Fruit fly (Drosophila melanogaster) whole organism, embryonic: Measurements from ENCODE around the gene Pdzd8.

Experiments used
- Abd-B ChIP-seq: fragments of 200-800 bp; sonication (Bioruptor generic); optimal IDR thresholded peaks from 2 replicates; lab custom pipeline; 2018; ENCODE audit warnings: missing biosample characterization, mild to moderate bottlenecking, missing genetic modification characterization, moderate library complexity
- Antp ChIP-seq: fragments of 200-800 bp; sonication (Bioruptor generic); optimal IDR thresholded peaks from 3 replicates; lab custom pipeline; 2016; ENCODE audit warnings: missing biosample characterization, missing genetic modification characterization
- Bdp1 ChIP-seq: fragments of 200-800 bp; sonication (Bioruptor generic); optimal IDR thresholded peaks from 3 replicates; lab custom pipeline; 2016; ENCODE audit warnings: missing biosample characterization, missing genetic modification characterization
- CG10209 ChIP-seq: fragments of 200-800 bp; sonication (Bioruptor generic); optimal IDR thresholded peaks from 3 replicates; lab custom pipeline; 2017; ENCODE audit warnings: missing biosample characterization, mild to moderate bottlenecking, missing genetic modification characterization, missing genetic modification reagents
- CG1024 ChIP-seq: fragments of 200-800 bp; sonication (Bioruptor generic); IDR thresholded peaks from 2 replicates; pipeline ENCODE4 v1.3.6; 2022; ENCODE audit warnings: missing biosample characterization, missing genetic modification characterization
- CG10321 ChIP-seq: fragments of 200-800 bp; sonication (Bioruptor generic); IDR thresholded peaks from 2 replicates; pipeline ENCODE4 v1.3.6; 2022; ENCODE audit warnings: missing biosample characterization, missing genetic modification characterization
- CG1233 ChIP-seq: fragments of 200-800 bp; sonication (Bioruptor generic); optimal IDR thresholded peaks from 4 replicates; lab custom pipeline; 2018; ENCODE audit warnings: missing biosample characterization, mild to moderate bottlenecking, missing genetic modification characterization
- CG13894 ChIP-seq: fragments of 200-800 bp; sonication (Bioruptor generic); optimal IDR thresholded peaks from 3 replicates; lab custom pipeline; 2018; ENCODE audit warnings: missing biosample characterization, mild to moderate bottlenecking, missing genetic modification characterization, moderate library complexity
- CG17186 ChIP-seq: fragments of 200-800 bp; sonication (Bioruptor generic); optimal IDR thresholded peaks from 3 replicates; lab custom pipeline; 2017; ENCODE audit warnings: missing biosample characterization, missing genetic modification reagents, missing genetic modification characterization
- CG17361 ChIP-seq: fragments of 200-800 bp; sonication (Bioruptor generic); IDR thresholded peaks from 3 replicates; pipeline ENCODE4 v1.3.6; 2022; ENCODE audit warnings: missing biosample characterization, missing genetic modification characterization
- CG17385 ChIP-seq: fragments of 200-800 bp; sonication (Bioruptor generic); optimal IDR thresholded peaks from 3 replicates; lab custom pipeline; 2018; ENCODE audit warnings: missing biosample characterization, mild to moderate bottlenecking, missing genetic modification characterization
- CG17568 ChIP-seq: fragments of 200-800 bp; sonication (Bioruptor generic); optimal IDR thresholded peaks from 2 replicates; lab custom pipeline; 2018; ENCODE audit warnings: missing biosample characterization, mild to moderate bottlenecking, missing genetic modification characterization, moderate library complexity
- CG18476 ChIP-seq: fragments of 200-800 bp; sonication (Bioruptor generic); optimal IDR thresholded peaks from 2 replicates; lab custom pipeline; 2016; ENCODE audit warnings: missing biosample characterization, mild to moderate bottlenecking, missing genetic modification characterization
- CG2116 ChIP-seq: fragments of 200-800 bp; sonication (Bioruptor generic); optimal IDR thresholded peaks from 3 replicates; lab custom pipeline; 2018; ENCODE audit warnings: missing biosample characterization, mild to moderate bottlenecking, missing genetic modification characterization
- CG31365 ChIP-seq: fragments of 200-800 bp; sonication (Bioruptor generic); optimal IDR thresholded peaks from 2 replicates; lab custom pipeline; 2018; ENCODE audit warnings: missing biosample characterization, mild to moderate bottlenecking, missing genetic modification characterization
- CG32532 ChIP-seq: fragments of 200-800 bp; sonication (Bioruptor generic); IDR thresholded peaks from 2 replicates; pipeline ENCODE4 v1.3.6; 2022; ENCODE audit warnings: missing biosample characterization, missing genetic modification characterization
- CG32767 ChIP-seq: fragments of 200-800 bp; sonication (Bioruptor generic); IDR thresholded peaks from 2 replicates; pipeline ENCODE4 v1.3.6; 2022; ENCODE audit warnings: missing biosample characterization, missing genetic modification characterization
- CG3847 ChIP-seq: fragments of 200-800 bp; sonication (Bioruptor generic); IDR thresholded peaks from 2 replicates; pipeline ENCODE4 v1.3.6; 2022; ENCODE audit warnings: missing biosample characterization, missing genetic modification characterization
- CG4328 ChIP-seq: fragments of 200-800 bp; sonication (Bioruptor generic); optimal IDR thresholded peaks from 3 replicates; lab custom pipeline; 2017; ENCODE audit warnings: missing biosample characterization, missing genetic modification reagents, missing genetic modification characterization
- CG6254 ChIP-seq: fragments of 200-800 bp; sonication (Bioruptor generic); optimal IDR thresholded peaks from 3 replicates; lab custom pipeline; 2017; ENCODE audit warnings: mild to moderate bottlenecking, missing biosample characterization, missing genetic modification reagents, missing genetic modification characterization
- CG6765 ChIP-seq: fragments of 200-800 bp; sonication (Bioruptor generic); optimal IDR thresholded peaks from 3 replicates; lab custom pipeline; 2017; ENCODE audit warnings: missing biosample characterization, mild to moderate bottlenecking, missing genetic modification characterization
- Deaf1 ChIP-seq: fragments of 200-800 bp; optimal IDR thresholded peaks from 3 replicates; lab custom pipeline; 2019; ENCODE audit warnings: missing biosample characterization, mild to moderate bottlenecking, missing genetic modification characterization, moderate library complexity
- Dll ChIP-seq: fragments of 200-800 bp; sonication (Bioruptor generic); IDR thresholded peaks from 4 replicates; pipeline ENCODE4 v1.3.6; 2022; ENCODE audit warnings: missing biosample characterization, missing genetic modification characterization; ENCODE audit not compliant: partially characterized antibody
- E2f2 ChIP-seq: fragments of 200-800 bp; sonication (Bioruptor generic); IDR thresholded peaks from 2 replicates; pipeline ENCODE4 v1.3.6; 2022; ENCODE audit warnings: missing biosample characterization, missing genetic modification characterization
- Eip74EF ChIP-seq, 2 experiments: fragments of 200-800 bp in 1 of 2; fragments of >200 bp in 1 of 2; sonication (Bioruptor generic) in 1 of 2; optimal IDR thresholded peaks; 2 replicates each; lab custom pipeline; 2017 to 2019; ENCODE audit warnings: missing biosample characterization in 2 of 2, missing genetic modification characterization in 2 of 2, mild to moderate bottlenecking in 1 of 2, moderate library complexity in 1 of 2
- Hr51 ChIP-seq, 2 experiments: fragments of 200-800 bp; sonication (Bioruptor generic); optimal IDR thresholded peaks; 2 replicates in 1 of 2; 3 replicates in 1 of 2; lab custom pipeline; 2016 to 2018; ENCODE audit warnings: missing biosample characterization in 2 of 2, missing genetic modification characterization in 2 of 2, mild to moderate bottlenecking in 1 of 2, moderate library complexity in 1 of 2
- MBD-R2 ChIP-seq: fragments of 200-800 bp; sonication (Bioruptor generic); IDR thresholded peaks from 2 replicates; pipeline ENCODE4 v1.3.6; 2022; ENCODE audit warnings: missing biosample characterization, missing genetic modification characterization
- NK7.1 ChIP-seq: fragments of 200-800 bp; sonication (Bioruptor generic); optimal IDR thresholded peaks from 3 replicates; lab custom pipeline; 2016; ENCODE audit warnings: missing biosample characterization, missing genetic modification characterization
- Nf-YA ChIP-seq: fragments of 200-800 bp; sonication (Bioruptor generic); IDR thresholded peaks from 2 replicates; pipeline ENCODE4 v1.3.6; 2022; ENCODE audit warnings: missing biosample characterization, missing genetic modification characterization
- NfI ChIP-seq: fragments of 200-800 bp; sonication (Bioruptor generic); optimal IDR thresholded peaks from 3 replicates; lab custom pipeline; 2018; ENCODE audit warnings: missing biosample characterization, mild to moderate bottlenecking, missing genetic modification characterization, moderate library complexity
- TFAM ChIP-seq: fragments of 200-800 bp; sonication (Bioruptor generic); optimal IDR thresholded peaks from 2 replicates; lab custom pipeline; 2017; ENCODE audit warnings: missing biosample characterization, missing genetic modification characterization, inconsistent platforms
- Trl ChIP-seq, 3 experiments: fragments of >200 bp in 2 of 3; fragments of 200-800 bp in 1 of 3; sonication (Bioruptor generic) in 1 of 3; optimal IDR thresholded peaks; 2 replicates in 1 of 3; 3 replicates in 2 of 3; lab custom pipeline; 2016 to 2017; ENCODE audit warnings: missing biosample characterization in 1 of 3, missing genetic modification characterization in 1 of 3
- bcd ChIP-seq: fragments of 200-800 bp; sonication (Bioruptor generic); optimal IDR thresholded peaks from 2 replicates; lab custom pipeline; 2017; ENCODE audit warnings: missing biosample characterization, mild to moderate bottlenecking, missing genetic modification characterization
- bsh ChIP-seq, 2 experiments: fragments of 200-800 bp; sonication (Bioruptor generic); optimal IDR thresholded peaks; 2 replicates each; lab custom pipeline; 2017 to 2018; ENCODE audit warnings: mild to moderate bottlenecking in 2 of 2, missing biosample characterization in 2 of 2, missing genetic modification characterization in 2 of 2, moderate library complexity in 1 of 2
- crp ChIP-seq, 2 experiments: fragments of 200-800 bp; sonication (Bioruptor generic); optimal IDR thresholded peaks; 2 replicates in 1 of 2; 3 replicates in 1 of 2; lab custom pipeline; 2017; ENCODE audit warnings: missing biosample characterization in 2 of 2, missing genetic modification characterization in 2 of 2, mild to moderate bottlenecking in 1 of 2, moderate library complexity in 1 of 2
- cwo ChIP-seq: fragments of 200-800 bp; sonication (Bioruptor generic); optimal IDR thresholded peaks from 3 replicates; lab custom pipeline; 2017; ENCODE audit warnings: missing biosample characterization, missing genetic modification characterization, mild to moderate bottlenecking, moderate library complexity, missing genetic modification reagents
- dimm ChIP-seq: fragments of 200-800 bp; sonication (Bioruptor generic); IDR thresholded peaks from 2 replicates; pipeline ENCODE4 v1.3.6; 2022; ENCODE audit warnings: missing biosample characterization, missing genetic modification characterization
- ewg ChIP-seq: fragments of 200-800 bp; sonication (Bioruptor generic); optimal IDR thresholded peaks from 3 replicates; lab custom pipeline; 2017; ENCODE audit warnings: mild to moderate bottlenecking, missing biosample characterization, missing genetic modification reagents, missing genetic modification characterization
- insv ChIP-seq, 2 experiments: fragments of 200-800 bp; sonication (Bioruptor generic); optimal IDR thresholded peaks; 3 replicates each; lab custom pipeline; 2016 to 2018; ENCODE audit warnings: missing biosample characterization in 2 of 2, missing genetic modification characterization in 2 of 2
- mirr ChIP-seq: fragments of 200-800 bp; sonication (Bioruptor generic); optimal IDR thresholded peaks from 3 replicates; lab custom pipeline; 2018; ENCODE audit warnings: missing biosample characterization, mild to moderate bottlenecking, missing genetic modification characterization
- nmo ChIP-seq: fragments of 200-800 bp; sonication (Bioruptor generic); optimal IDR thresholded peaks from 2 replicates; lab custom pipeline; 2018; ENCODE audit warnings: missing biosample characterization, mild to moderate bottlenecking, missing genetic modification characterization, moderate library complexity
- pfk ChIP-seq: fragments of 200-800 bp; sonication (Bioruptor generic); optimal IDR thresholded peaks from 2 replicates; lab custom pipeline; 2018; ENCODE audit warnings: missing biosample characterization, mild to moderate bottlenecking, missing genetic modification characterization, moderate library complexity
- pum ChIP-seq: fragments of 200-800 bp; sonication (Bioruptor generic); optimal IDR thresholded peaks from 2 replicates; lab custom pipeline; 2016; ENCODE audit warnings: missing biosample characterization, missing genetic modification characterization
- row ChIP-seq: fragments of 200-800 bp; sonication (Bioruptor generic); IDR thresholded peaks from 3 replicates; pipeline ENCODE4 v1.3.6; 2022; ENCODE audit warnings: missing biosample characterization, missing genetic modification characterization
- stwl ChIP-seq: fragments of 200-800 bp; sonication (Bioruptor generic); optimal IDR thresholded peaks from 3 replicates; lab custom pipeline; 2018; ENCODE audit warnings: missing biosample characterization, mild to moderate bottlenecking, missing genetic modification characterization, moderate library complexity
- tio ChIP-seq: fragments of 200-800 bp; sonication (Bioruptor generic); optimal IDR thresholded peaks from 2 replicates; lab custom pipeline; 2017; ENCODE audit warnings: missing biosample characterization, missing genetic modification characterization, inconsistent platforms
- tx ChIP-seq: fragments of 200-800 bp; sonication (Bioruptor generic); optimal IDR thresholded peaks from 2 replicates; lab custom pipeline; 2016; ENCODE audit warnings: missing biosample characterization, missing genetic modification characterization
- unc-4 ChIP-seq: fragments of 200-800 bp; sonication (Bioruptor generic); IDR thresholded peaks from 2 replicates; pipeline ENCODE4 v1.3.6; 2022; ENCODE audit warnings: missing biosample characterization, missing genetic modification characterization; ENCODE audit not compliant: partially characterized antibody
- wor ChIP-seq: fragments of 200-800 bp; sonication (Bioruptor generic); IDR thresholded peaks from 2 replicates; pipeline ENCODE4 v1.3.6; 2022; ENCODE audit warnings: missing biosample characterization, missing genetic modification characterization

Gene Pdzd8

dm6 chrX:11891682-11892179 lies 38.9 kb downstream of the Pdzd8 start, which contains the start of gene sicily (continued):
- no peak for TF ChIP-seq CG4328 (GFP tag; lab: Kevin White, UChicago)
- TF ChIP-seq tio (GFP tag; lab: Kevin White, UChicago) = no peak
- no peak for TF ChIP-seq tx (GFP tag; lab: Kevin White, UChicago)
- peak; percentile 96 for TF ChIP-seq CG17385 (GFP tag; lab: Kevin White, UChicago)
- TF ChIP-seq pfk (GFP tag; lab: Kevin White, UChicago) = no peak
- no peak for TF ChIP-seq NK7.1
- TF ChIP-seq bcd (GFP tag; lab: Kevin White, UChicago) = no peak
- TF ChIP-seq MBD-R2 (GFP tag; lab: Robert Waterston, UW) = peak; percentile 99
- TF ChIP-seq ewg (GFP tag; lab: Kevin White, UChicago) = no peak
- peak; percentile 23; the same call in 1 of the 2 replicates for TF ChIP-seq CG32532 (GFP tag; lab: Robert Waterston, UW)
- TF ChIP-seq crp (GFP tag; optimal IDR thresholded peaks at IDR 0.05; lab: Kevin White, UChicago) = peak; percentile 69 to 95
- TF ChIP-seq nmo (GFP tag; lab: Kevin White, UChicago) = no peak
- TF ChIP-seq CG17361 = no peak
- TF ChIP-seq pum (GFP tag; lab: Kevin White, UChicago) = no peak
- no peak for TF ChIP-seq CG10321 (GFP tag; lab: Robert Waterston, UW)
- no peak for TF ChIP-seq CG6254 (GFP tag; lab: Kevin White, UChicago)
- TF ChIP-seq CG32767 (GFP tag; lab: Robert Waterston, UW) = no peak
- TF ChIP-seq Trl (optimal IDR thresholded peaks at IDR 0.05; lab: Kevin White, UChicago) = no peak
- TF ChIP-seq Trl (GFP tag; optimal IDR thresholded peaks at IDR 0.05; lab: Kevin White, UChicago) = no peak
- no peak for TF ChIP-seq Bdp1 (GFP tag; lab: Kevin White, UChicago)
- no peak for TF ChIP-seq Antp (GFP tag; lab: Kevin White, UChicago)
- no peak for TF ChIP-seq Hr51 (GFP tag; optimal IDR thresholded peaks at IDR 0.05; lab: Kevin White, UChicago)
- TF ChIP-seq Abd-B (GFP tag; lab: Kevin White, UChicago) = no peak
- TF ChIP-seq Deaf1 (tag; lab: Kevin White, UChicago) = no peak
- peak; percentile 39 for TF ChIP-seq stwl (tag; lab: Kevin White, UChicago)
- peak; percentile 63; the same call in 2 of the 3 replicates for TF ChIP-seq row
- TF ChIP-seq Nf-YA = no peak
- no peak for TF ChIP-seq insv (GFP tag; optimal IDR thresholded peaks at IDR 0.05; lab: Kevin White, UChicago)
- TF ChIP-seq CG31365 = no peak
- TF ChIP-seq CG3847 (GFP tag; lab: Robert Waterston, UW) = peak; percentile 35; the same call in 1 of the 2 replicates
- no peak for TF ChIP-seq wor (GFP tag; lab: Robert Waterston, UW)
- TF ChIP-seq Eip74EF (GFP tag; optimal IDR thresholded peaks at IDR 0.05; lab: Kevin White, UChicago) = no peak
- no peak for TF ChIP-seq cwo (GFP tag; lab: Kevin White, UChicago)
- TF ChIP-seq CG2116 (GFP tag; lab: Kevin White, UChicago) = peak; percentile 46
- peak; percentile 92 for TF ChIP-seq E2f2 (GFP tag; lab: Robert Waterston, UW)
- no peak for TF ChIP-seq CG1233 (GFP tag; lab: Kevin White, UChicago)
- TF ChIP-seq TFAM (GFP tag; lab: Kevin White, UChicago) = no peak
- TF ChIP-seq CG1024 (GFP tag; lab: Robert Waterston, UW) = no peak
- TF ChIP-seq CG18476 (GFP tag; lab: Kevin White, UChicago) = no peak
- no peak for TF ChIP-seq CG10209 (GFP tag; lab: Kevin White, UChicago)
- TF ChIP-seq unc-4 (GFP tag; lab: Robert Waterston, UW) = peak; percentile 38; the same call in 1 of the 2 replicates
- TF ChIP-seq CG13894 (tag; lab: Kevin White, UChicago) = no peak
- 0 out of 4 replicates have a peak, but pooled peaks have one; percentile 23 for TF ChIP-seq Dll (GFP tag; lab: Robert Waterston, UW)
- TF ChIP-seq CG17186 = peak; percentile 28
- TF ChIP-seq bsh (GFP tag; optimal IDR thresholded peaks at IDR 0.05; lab: Kevin White, UChicago) = no peak
- TF ChIP-seq CG6765 = no peak
- no peak for TF ChIP-seq NfI (GFP tag; lab: Kevin White, UChicago)
- TF ChIP-seq CG17568 (GFP tag; lab: Kevin White, UChicago) = no peak
- TF ChIP-seq dimm (GFP tag; lab: Robert Waterston, UW) = no peak
- no peak for TF ChIP-seq mirr (GFP tag; lab: Kevin White, UChicago)
